Worm (Caenorhabditis elegans) whole organism, mixed stage, embryonic: Measurements from ENCODE around the gene oac-29.

Source experiments
- bed-3 ChIP-seq: fragments of 200-800 bp; sonication (Bioruptor generic); optimal IDR thresholded peaks from 3 replicates; lab custom pipeline; 2018; ENCODE audit warnings: mild to moderate bottlenecking, missing genetic modification characterization, moderate library complexity, missing compliant biosample characterization
- blmp-1 ChIP-seq: fragments of 150-350 bp; optimal IDR thresholded peaks from 2 replicates; lab custom pipeline; 2014; ENCODE audit warnings: missing biosample characterization, missing genetic modification characterization
- ceh-43 ChIP-seq: fragments of 200-800 bp; sonication (Bioruptor generic); optimal IDR thresholded peaks from 2 replicates; lab custom pipeline; 2018; ENCODE audit warnings: mild to moderate bottlenecking, missing genetic modification characterization, moderate library complexity, missing compliant biosample characterization
- ceh-83 ChIP-seq: fragments of 200-800 bp; sonication (Bioruptor generic); optimal IDR thresholded peaks from 2 replicates; lab custom pipeline; 2018; ENCODE audit warnings: mild to moderate bottlenecking, missing genetic modification characterization, missing compliant biosample characterization
- ces-1 ChIP-seq: fragments of 150-350 bp; optimal IDR thresholded peaks from 2 replicates; lab custom pipeline; 2014; ENCODE audit warnings: missing biosample characterization, missing genetic modification reagents, missing genetic modification characterization
- cnd-1 ChIP-seq: fragments of 200-800 bp; sonication (Bioruptor generic); optimal IDR thresholded peaks from 2 replicates; lab custom pipeline; 2018; ENCODE audit warnings: mild to moderate bottlenecking, missing genetic modification characterization, missing compliant biosample characterization
- drap-1 ChIP-seq: fragments of 200-800 bp; sonication (Bioruptor generic); optimal IDR thresholded peaks from 3 replicates; lab custom pipeline; 2018; ENCODE audit warnings: mild to moderate bottlenecking, missing genetic modification characterization, missing compliant biosample characterization
- elt-3 ChIP-seq: fragments of 150-350 bp; optimal IDR thresholded peaks from 2 replicates; lab custom pipeline; 2014; ENCODE audit warnings: missing biosample characterization, missing genetic modification characterization
- ham-2 ChIP-seq: fragments of 200-800 bp; sonication (Bioruptor generic); optimal IDR thresholded peaks from 2 replicates; lab custom pipeline; 2018; ENCODE audit warnings: mild to moderate bottlenecking, missing genetic modification characterization, missing compliant biosample characterization
- hlh-1 ChIP-seq: fragments of 150-350 bp; optimal IDR thresholded peaks from 2 replicates; lab custom pipeline; 2014; ENCODE audit warnings: missing biosample characterization, missing genetic modification reagents, missing genetic modification characterization
- lin-13 ChIP-seq: fragments of 150-350 bp; optimal IDR thresholded peaks from 2 replicates; lab custom pipeline; 2014; ENCODE audit warnings: missing biosample characterization, missing genetic modification characterization
- lin-32 ChIP-seq: fragments of 200-800 bp; sonication (Bioruptor generic); optimal IDR thresholded peaks from 2 replicates; lab custom pipeline; 2018; ENCODE audit warnings: mild to moderate bottlenecking, missing genetic modification characterization, missing compliant biosample characterization
- lsy-2 ChIP-seq: fragments of 150-350 bp; optimal IDR thresholded peaks from 2 replicates; lab custom pipeline; 2014; ENCODE audit warnings: missing biosample characterization, missing genetic modification characterization
- mab-5 ChIP-seq: fragments of 150-350 bp; optimal IDR thresholded peaks from 2 replicates; lab custom pipeline; 2014; ENCODE audit warnings: missing biosample characterization, missing genetic modification characterization
- mls-2 ChIP-seq: sonication (generic microtip); optimal IDR thresholded peaks from 2 replicates; lab custom pipeline; 2016; ENCODE audit warnings: mild to moderate bottlenecking, missing genetic modification characterization, moderate library complexity, missing compliant biosample characterization
- nhr-12 ChIP-seq: fragments of 150-350 bp; optimal IDR thresholded peaks from 2 replicates; lab custom pipeline; 2014; ENCODE audit warnings: missing biosample characterization, missing genetic modification characterization
- nhr-2 ChIP-seq: fragments of 150-350 bp; optimal IDR thresholded peaks from 2 replicates; lab custom pipeline; 2014; ENCODE audit warnings: missing biosample characterization, missing genetic modification characterization
- nhr-28 ChIP-seq: fragments of 150-350 bp; optimal IDR thresholded peaks from 2 replicates; lab custom pipeline; 2014; ENCODE audit warnings: missing biosample characterization, missing genetic modification characterization
- nhr-76 ChIP-seq: sonication (generic microtip); optimal IDR thresholded peaks from 2 replicates; lab custom pipeline; 2017; ENCODE audit warnings: missing biosample characterization, missing genetic modification characterization
- pha-4 ChIP-seq: fragments of 150-350 bp; optimal IDR thresholded peaks from 2 replicates; lab custom pipeline; 2018; ENCODE audit warnings: missing biosample characterization, missing genetic modification reagents, missing genetic modification characterization
- sem-2 ChIP-seq: fragments of 200-800 bp; sonication (Bioruptor generic); optimal IDR thresholded peaks from 2 replicates; lab custom pipeline; 2018; ENCODE audit warnings: mild to moderate bottlenecking, missing genetic modification characterization, missing compliant biosample characterization
- snpc-4 ChIP-seq: fragments of 150-350 bp; optimal IDR thresholded peaks from 2 replicates; lab custom pipeline; 2014; ENCODE audit warnings: missing biosample characterization, missing genetic modification characterization
- sptf-1 ChIP-seq: sonication (generic microtip); optimal IDR thresholded peaks from 2 replicates; lab custom pipeline; 2017; ENCODE audit warnings: mild to moderate bottlenecking, missing genetic modification characterization, moderate library complexity, missing compliant biosample characterization
- tbx-8 ChIP-seq: fragments of 200-800 bp; sonication (Bioruptor generic); optimal IDR thresholded peaks from 2 replicates; lab custom pipeline; 2018; ENCODE audit warnings: mild to moderate bottlenecking, missing genetic modification characterization, moderate library complexity, missing compliant biosample characterization
- unc-120 ChIP-seq: sonication (generic microtip); optimal IDR thresholded peaks from 2 replicates; lab custom pipeline; 2017; ENCODE audit warnings: missing genetic modification characterization, missing compliant biosample characterization; ENCODE audit not compliant: poor library complexity, severe bottlenecking
- unc-39 ChIP-seq: fragments of 150-350 bp; optimal IDR thresholded peaks from 2 replicates; lab custom pipeline; 2014; ENCODE audit warnings: missing biosample characterization, missing genetic modification characterization
- unc-62 ChIP-seq: fragments of 150-350 bp; optimal IDR thresholded peaks from 2 replicates; lab custom pipeline; 2014; ENCODE audit warnings: missing biosample characterization, missing genetic modification reagents, missing genetic modification characterization
- zip-8 ChIP-seq: fragments of 150-350 bp; optimal IDR thresholded peaks from 2 replicates; lab custom pipeline; 2014; ENCODE audit warnings: missing biosample characterization, missing genetic modification characterization
- ztf-11 ChIP-seq: fragments of 150-350 bp; optimal IDR thresholded peaks from 2 replicates; lab custom pipeline; 2014; ENCODE audit warnings: missing biosample characterization, missing genetic modification characterization

Gene oac-29

ce11 chrV:8599957-8600356 lies 35.5 kb downstream of the oac-29 start:
- no peak for TF ChIP-seq blmp-1 (tag; lab: Kevin White, UChicago)
- no peak for TF ChIP-seq sptf-1 (tag; lab: Kevin White, UChicago)
- no peak for TF ChIP-seq nhr-76 (tag; lab: Kevin White, UChicago)
- no peak for TF ChIP-seq nhr-28
- no peak for TF ChIP-seq mls-2
- no peak for TF ChIP-seq elt-3 (tag; lab: Kevin White, UChicago)
- TF ChIP-seq nhr-2 (tag; lab: Kevin White, UChicago), result no peak
- no peak for TF ChIP-seq ceh-83 (GFP tag; lab: Kevin White, UChicago)
- no peak for TF ChIP-seq snpc-4
- TF ChIP-seq hlh-1 (tag; lab: Kevin White, UChicago), result no peak
- TF ChIP-seq unc-39 (tag; lab: Kevin White, UChicago), result no peak
- no peak for TF ChIP-seq lsy-2 (tag; lab: Kevin White, UChicago)
- TF ChIP-seq mab-5 (tag; lab: Kevin White, UChicago), result no peak
- TF ChIP-seq sem-2 (GFP tag; lab: Kevin White, UChicago), result no peak
- TF ChIP-seq ham-2 (GFP tag; lab: Kevin White, UChicago), result no peak
- TF ChIP-seq drap-1 (GFP tag; lab: Kevin White, UChicago), result no peak

- TF ChIP-seq bed-3 (no peak), zip-8 (tag; lab: Kevin White, UChicago) (no peak), lin-13 (tag; lab: Kevin White, UChicago) (no peak), elt-3 (tag; lab: Kevin White, UChicago) (no peak), unc-39 (tag; lab: Kevin White, UChicago) (no peak), ceh-43 (no peak), sem-2 (GFP tag; lab: Kevin White, UChicago) (no peak), ham-2 (GFP tag; lab: Kevin White, UChicago) (no peak), lsy-2 (tag; lab: Kevin White, UChicago) (no peak), pha-4 (tag; lab: Kevin White, UChicago) (no peak), mls-2 (no peak)
- TF ChIP-seq, all 35 proteins: peak for 0
Measured at ce11 chrV:8599192-8599591, 36.3 kb downstream of the oac-29 start, which contains the start of gene F41E6.7. Gene F41E6.7, minus strand, starts transcription at chrV:8599292.

ce11 chrV:8594105-8594964 lies 41.1 kb downstream of the oac-29 start, which contains the start of gene tag-196:
Gene tag-196, plus strand, starts transcription at chrV:8594914.
- TF ChIP-seq nhr-2 (tag; lab: Kevin White, UChicago) (peak; percentile 11), lsy-2 (tag; lab: Kevin White, UChicago) (no peak), pha-4 (tag; lab: Kevin White, UChicago) (no peak), hlh-1 (tag; lab: Kevin White, UChicago) (peak; percentile 94), unc-39 (tag; lab: Kevin White, UChicago) (no peak), blmp-1 (tag; lab: Kevin White, UChicago) (no peak), unc-120 (tag; lab: Kevin White, UChicago) (peak; percentile 20), cnd-1 (tag; lab: Kevin White, UChicago) (peak; percentile 10), unc-62 (GFP tag; lab: Kevin White, UChicago) (peak; percentile 11), ces-1 (peak; percentile 95), ztf-11 (tag; lab: Kevin White, UChicago) (no peak), zip-8 (tag; lab: Kevin White, UChicago) (no peak)

DNA sequence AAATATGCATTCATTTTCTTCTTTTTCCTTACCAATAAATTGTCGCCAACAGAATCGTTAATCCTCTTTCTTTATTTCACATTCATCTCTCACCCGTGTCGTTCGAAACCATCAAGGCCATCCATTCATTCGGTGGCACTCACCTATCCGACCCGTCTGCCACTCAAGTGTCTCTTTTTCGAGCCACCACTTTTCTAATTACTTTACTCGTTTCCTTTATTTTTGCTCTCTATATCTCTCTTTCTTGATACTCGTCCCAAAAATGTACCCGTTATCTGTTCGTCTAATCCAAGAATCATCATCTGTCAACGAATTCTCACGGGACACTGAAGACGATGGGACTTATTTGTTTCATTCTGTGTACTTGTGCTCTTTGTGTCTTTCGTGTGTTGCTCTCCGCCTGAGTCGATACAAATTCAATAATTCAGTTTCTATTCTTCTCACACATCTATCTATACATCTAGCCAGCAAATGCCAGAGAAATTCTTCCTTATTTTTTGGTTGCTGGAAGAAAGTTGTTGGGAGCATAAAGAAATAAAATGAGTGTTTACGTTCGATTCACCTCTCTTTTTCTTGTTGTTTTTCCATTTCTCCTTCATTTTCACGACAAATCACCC lies 42.7 kb downstream of the oac-29 start:
- TF ChIP-seq elt-3 (tag; lab: Kevin White, UChicago) (no peak), unc-62 (GFP tag; lab: Kevin White, UChicago) (peak; percentile 59), lin-32 (no peak), ham-2 (GFP tag; lab: Kevin White, UChicago) (no peak), lin-13 (tag; lab: Kevin White, UChicago) (no peak), bed-3 (no peak), nhr-2 (tag; lab: Kevin White, UChicago) (no peak), nhr-28 (no peak), ceh-83 (GFP tag; lab: Kevin White, UChicago) (no peak), ces-1 (peak; percentile 86), sptf-1 (tag; lab: Kevin White, UChicago) (no peak), lsy-2 (tag; lab: Kevin White, UChicago) (no peak), nhr-12 (tag; lab: Kevin White, UChicago) (no peak), tbx-8 (GFP tag; lab: Kevin White, UChicago) (no peak)
- TF ChIP-seq, all 35 proteins: peak for 2
